Fruit fly (Drosophila melanogaster) whole organism, prepupa: ENCODE results near the gene CG31538.

Experiments
- CG10669 ChIP-seq: fragments of 200-800 bp; sonication (Bioruptor generic); optimal IDR thresholded peaks from 3 replicates; lab custom pipeline; 2018; ENCODE audit warnings: missing biosample characterization, mild to moderate bottlenecking, missing genetic modification characterization, moderate library complexity
- CG11762 ChIP-seq: fragments of 200-800 bp; sonication (Bioruptor generic); optimal IDR thresholded peaks from 3 replicates; lab custom pipeline; 2016; ENCODE audit warnings: missing biosample characterization, missing genetic modification characterization; ENCODE audit not compliant: insufficient read depth
- CG11902 ChIP-seq: fragments of 200-800 bp; sonication (Bioruptor generic); optimal IDR thresholded peaks from 3 replicates; lab custom pipeline; 2016; ENCODE audit warnings: missing biosample characterization, missing genetic modification characterization
- CG15336 ChIP-seq: fragments of 200-800 bp; sonication (Bioruptor generic); IDR thresholded peaks from 2 replicates; pipeline ENCODE4 v1.3.6; 2022; ENCODE audit warnings: missing biosample characterization, missing genetic modification characterization
- CG16779 ChIP-seq: fragments of 200-800 bp; sonication (Bioruptor generic); optimal IDR thresholded peaks from 3 replicates; lab custom pipeline; 2017; ENCODE audit warnings: missing biosample characterization, mild to moderate bottlenecking, missing genetic modification characterization
- CG34406 ChIP-seq: fragments of 200-800 bp; sonication (Bioruptor generic); optimal IDR thresholded peaks from 3 replicates; lab custom pipeline; 2016; ENCODE audit warnings: missing biosample characterization, missing genetic modification characterization
- CG3919 ChIP-seq: fragments of 200-800 bp; sonication (Bioruptor generic); optimal IDR thresholded peaks from 3 replicates; lab custom pipeline; 2016; ENCODE audit warnings: missing biosample characterization, missing genetic modification characterization
- CG6276 ChIP-seq: fragments of 200-800 bp; sonication (Bioruptor generic); optimal IDR thresholded peaks from 2 replicates; lab custom pipeline; 2017; ENCODE audit warnings: missing biosample characterization, mild to moderate bottlenecking, missing genetic modification characterization
- CG6854 ChIP-seq: fragments of 200-800 bp; sonication (Bioruptor generic); optimal IDR thresholded peaks from 2 replicates; lab custom pipeline; 2017; ENCODE audit warnings: missing biosample characterization, mild to moderate bottlenecking, missing genetic modification characterization
- CG7368 ChIP-seq: fragments of 200-800 bp; sonication (Bioruptor generic); optimal IDR thresholded peaks from 3 replicates; lab custom pipeline; 2016; ENCODE audit warnings: missing biosample characterization, missing genetic modification characterization
- CG8119 ChIP-seq: fragments of 200-800 bp; sonication (Bioruptor generic); IDR thresholded peaks from 3 replicates; pipeline ENCODE4 v1.3.6; 2022; ENCODE audit warnings: missing biosample characterization, missing genetic modification characterization
- CG9139 ChIP-seq: fragments of 200-800 bp; sonication (Bioruptor generic); optimal IDR thresholded peaks from 3 replicates; lab custom pipeline; 2017; ENCODE audit warnings: missing biosample characterization, mild to moderate bottlenecking, missing genetic modification characterization
- Eip78C ChIP-seq: fragments of 200-800 bp; sonication (Bioruptor generic); peaks from one replicate; lab custom pipeline; 2016; ENCODE audit warnings: missing biosample characterization, missing genetic modification characterization
- Ets21C ChIP-seq: fragments of 200-800 bp; sonication (Bioruptor generic); optimal IDR thresholded peaks from 3 replicates; lab custom pipeline; 2016; ENCODE audit warnings: missing biosample characterization, missing genetic modification characterization
- Hr4 ChIP-seq: fragments of 200-800 bp; sonication (Bioruptor generic); optimal IDR thresholded peaks from 3 replicates; lab custom pipeline; 2016; ENCODE audit warnings: missing biosample characterization, missing genetic modification characterization
- Met ChIP-seq: fragments of 200-800 bp; sonication (Bioruptor generic); optimal IDR thresholded peaks from 3 replicates; lab custom pipeline; 2016; ENCODE audit warnings: missing biosample characterization, missing genetic modification characterization
- OdsH ChIP-seq: fragments of 200-800 bp; sonication (Bioruptor generic); optimal IDR thresholded peaks from 3 replicates; lab custom pipeline; 2016; ENCODE audit warnings: missing biosample characterization, missing genetic modification characterization
- Sox102F ChIP-seq: fragments of 200-800 bp; sonication (Bioruptor generic); optimal IDR thresholded peaks from 2 replicates; lab custom pipeline; 2016; ENCODE audit warnings: missing biosample characterization, mild to moderate bottlenecking, missing genetic modification characterization
- Sox14 ChIP-seq: fragments of 200-800 bp; sonication (Bioruptor generic); optimal IDR thresholded peaks from 3 replicates; lab custom pipeline; 2016; ENCODE audit warnings: missing biosample characterization, missing genetic modification characterization
- achi ChIP-seq: fragments of 200-800 bp; sonication (Bioruptor generic); optimal IDR thresholded peaks from 3 replicates; lab custom pipeline; 2016; ENCODE audit warnings: missing biosample characterization, missing genetic modification characterization
- cyc ChIP-seq: fragments of 200-800 bp; sonication (Bioruptor generic); optimal IDR thresholded peaks from 3 replicates; lab custom pipeline; 2016; ENCODE audit warnings: missing biosample characterization, missing genetic modification characterization
- dac ChIP-seq: fragments of 200-800 bp; sonication (Bioruptor generic); optimal IDR thresholded peaks from 2 replicates; lab custom pipeline; 2017; ENCODE audit warnings: missing biosample characterization, mild to moderate bottlenecking, missing genetic modification characterization
- eg ChIP-seq: fragments of 200-800 bp; sonication (Bioruptor generic); IDR thresholded peaks from 3 replicates; pipeline ENCODE4 v1.3.6; 2022; ENCODE audit warnings: missing biosample characterization, missing genetic modification characterization
- esn ChIP-seq: fragments of 200-800 bp; sonication (Bioruptor generic); optimal IDR thresholded peaks from 2 replicates; lab custom pipeline; 2016; ENCODE audit warnings: missing biosample characterization, mild to moderate bottlenecking, missing genetic modification characterization, moderate library complexity
- fd59A ChIP-seq: fragments of 200-800 bp; sonication (Bioruptor generic); optimal IDR thresholded peaks from 2 replicates; lab custom pipeline; 2017; ENCODE audit warnings: missing biosample characterization, mild to moderate bottlenecking, missing genetic modification characterization, missing genetic modification reagents
- fd85E ChIP-seq: fragments of 200-800 bp; sonication (Bioruptor generic); optimal IDR thresholded peaks from 3 replicates; lab custom pipeline; 2016; ENCODE audit warnings: missing biosample characterization, missing genetic modification characterization
- lz ChIP-seq: fragments of 200-800 bp; sonication (Bioruptor generic); optimal IDR thresholded peaks from 3 replicates; lab custom pipeline; 2016; ENCODE audit warnings: missing biosample characterization, missing genetic modification characterization
- net ChIP-seq: fragments of 200-800 bp; sonication (Bioruptor generic); optimal IDR thresholded peaks from 3 replicates; lab custom pipeline; 2016; ENCODE audit warnings: missing biosample characterization, missing genetic modification characterization
- pdm3 ChIP-seq: fragments of 200-800 bp; sonication (Bioruptor generic); optimal IDR thresholded peaks from 3 replicates; lab custom pipeline; 2016; ENCODE audit warnings: missing biosample characterization, missing genetic modification characterization
- ss ChIP-seq, 2 experiments: fragments of 200-800 bp; sonication (Bioruptor generic); optimal IDR thresholded peaks; 2 replicates in 1 of 2; 3 replicates in 1 of 2; lab custom pipeline; 2017 to 2018; ENCODE audit warnings: mild to moderate bottlenecking in 2 of 2, missing biosample characterization in 2 of 2, missing genetic modification characterization in 2 of 2, moderate library complexity in 1 of 2
- vri ChIP-seq: fragments of 200-800 bp; sonication (Bioruptor generic); optimal IDR thresholded peaks from 3 replicates; lab custom pipeline; 2016; ENCODE audit warnings: missing biosample characterization, mild to moderate bottlenecking, missing genetic modification characterization

CG31538 gene

DNA sequence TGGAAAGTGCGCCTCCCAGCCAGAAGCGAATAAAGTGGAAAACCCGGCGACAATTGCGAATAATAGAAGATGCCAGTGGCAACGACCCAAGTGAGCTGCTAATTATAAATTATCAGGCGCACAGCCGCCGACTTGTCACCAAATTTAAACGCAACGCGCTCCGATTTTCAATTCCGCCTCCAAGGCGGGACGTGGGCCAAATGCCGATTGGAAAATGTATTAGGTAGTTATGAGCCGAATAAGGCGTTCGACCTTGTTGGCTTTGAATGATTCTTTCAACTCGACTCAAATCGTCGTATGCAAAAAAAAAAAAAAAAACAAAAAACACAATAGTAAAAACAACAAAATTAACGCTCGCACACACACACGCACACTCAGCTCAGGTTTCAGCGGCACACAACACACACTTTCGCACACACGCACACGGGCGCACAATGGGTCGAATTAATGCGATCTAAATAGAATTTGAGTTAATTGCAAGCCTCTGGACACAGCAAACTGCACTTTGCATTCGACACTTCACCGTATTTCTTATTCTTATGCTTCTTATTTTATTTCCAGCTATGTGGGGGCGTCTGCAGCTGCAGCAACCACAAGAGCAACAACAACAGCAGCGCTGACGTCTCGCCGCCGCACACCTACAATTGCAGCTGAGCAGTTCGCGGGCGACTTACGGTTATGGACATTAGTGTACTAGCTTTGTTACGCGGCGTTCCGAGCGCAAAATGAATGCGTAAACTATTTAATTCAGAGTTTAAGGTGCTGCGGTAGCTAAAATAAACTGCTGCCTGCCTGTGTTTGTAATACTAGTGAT is 46.0 kb downstream of the CG31538 start:
- no peak for TF ChIP-seq CG9139 (GFP tag; lab: Kevin White, UChicago)
- TF ChIP-seq CG7368 = no peak
- TF ChIP-seq CG15336 (GFP tag; lab: Robert Waterston, UW) = peak; percentile 32; the same call in 1 of the 2 replicates
- peak; percentile 53 for TF ChIP-seq CG16779 (tag; lab: Kevin White, UChicago)
- TF ChIP-seq CG6854 = no peak
- no peak for TF ChIP-seq cyc
- TF ChIP-seq ss (GFP tag; optimal IDR thresholded peaks at IDR 0.05; lab: Kevin White, UChicago) = peak in 1 of 2 experiments; percentile 44
- TF ChIP-seq fd59A = no peak
- TF ChIP-seq Met = no peak
- TF ChIP-seq CG11762 (GFP tag; lab: Kevin White, UChicago) = no peak
- no peak for TF ChIP-seq achi (GFP tag; lab: Kevin White, UChicago)
- TF ChIP-seq CG8119 = peak; percentile 52
- TF ChIP-seq OdsH (GFP tag; lab: Kevin White, UChicago) = no peak

DNA sequence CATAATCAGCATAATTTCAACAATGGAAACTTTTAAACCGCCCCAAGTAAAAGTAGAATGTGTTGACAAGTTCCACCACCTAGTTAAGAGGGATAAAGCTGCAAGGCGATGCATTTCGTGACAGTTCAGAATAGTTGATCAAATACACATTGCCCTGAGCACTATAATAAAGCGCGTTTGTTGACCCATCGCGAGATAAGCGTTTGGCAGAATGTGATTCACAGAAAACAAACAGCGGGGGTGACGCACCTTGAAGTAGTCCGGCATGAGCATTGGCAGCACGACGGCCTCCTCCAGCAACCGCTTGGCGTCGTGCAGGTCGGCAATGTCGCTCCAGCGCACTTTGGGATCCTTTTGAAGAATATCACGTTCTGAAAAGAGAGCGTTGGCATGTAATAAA is 48.2 kb downstream of the CG31538 start:
- TF ChIP-seq Sox14 (GFP tag; lab: Kevin White, UChicago) = no peak
- 0 out of 3 replicates have a peak, but pooled peaks have one; percentile 31 for TF ChIP-seq eg (GFP tag; lab: Robert Waterston, UW)

DNA sequence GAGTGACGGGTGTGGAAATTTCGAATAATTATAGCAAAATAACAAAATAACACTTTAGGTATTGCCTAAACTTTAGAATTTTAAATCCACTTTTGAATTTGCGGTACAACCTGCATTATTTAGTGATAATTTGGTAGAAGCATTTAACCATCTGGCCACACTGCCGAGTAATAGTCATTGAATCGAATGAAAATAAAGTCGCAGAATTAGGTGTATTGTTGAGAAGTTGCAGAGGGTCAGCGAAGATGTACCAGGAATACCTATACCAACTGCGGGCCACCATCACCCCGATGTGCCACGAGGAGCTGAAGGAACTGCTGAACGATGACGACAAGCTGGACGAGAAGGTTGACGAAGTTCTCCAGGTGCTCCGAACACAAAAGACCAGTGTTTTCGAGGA is 51.6 kb downstream of the CG31538 start, which contains the start of gene Vps37B:
Gene Vps37B (plus strand): TSS at position 134 of the 400 bp plus-strand sequence.
- TF ChIP-seq Sox102F (GFP tag; lab: Kevin White, UChicago) (no peak), lz (GFP tag; lab: Kevin White, UChicago) (no peak), Hr4 (GFP tag; lab: Kevin White, UChicago) (no peak), CG34406 (no peak), net (GFP tag; lab: Kevin White, UChicago) (no peak), Eip78C (GFP tag; lab: Kevin White, UChicago) (no peak), Ets21C (GFP tag; lab: Kevin White, UChicago) (no peak), eg (GFP tag; lab: Robert Waterston, UW) (no peak), achi (GFP tag; lab: Kevin White, UChicago) (no peak), fd85E (GFP tag; lab: Kevin White, UChicago) (no peak), vri (GFP tag; lab: Kevin White, UChicago) (no peak), dac (GFP tag; lab: Kevin White, UChicago) (no peak), CG11902 (GFP tag; lab: Kevin White, UChicago) (no peak), CG3919 (GFP tag; lab: Kevin White, UChicago) (no peak), pdm3 (no peak), CG6276 (GFP tag; lab: Kevin White, UChicago) (no peak), esn (no peak), CG10669 (GFP tag; lab: Kevin White, UChicago) (no peak)
